Worm (Caenorhabditis elegans) whole organism, L1 larva: ENCODE measurements around the gene cal-7.

ENCODE experiments used
- C04F5.9 ChIP-seq: sonication (generic microtip); optimal IDR thresholded peaks from 2 replicates; lab custom pipeline; 2016; ENCODE audit warnings: missing genetic modification characterization, missing compliant biosample characterization
- C16A3.4 ChIP-seq: fragments of 150-350 bp; optimal IDR thresholded peaks from 2 replicates; lab custom pipeline; 2014; ENCODE audit warnings: missing biosample characterization, missing genetic modification characterization
- Y116A8C.19 ChIP-seq: sonication (generic microtip); optimal IDR thresholded peaks from 2 replicates; lab custom pipeline; 2016; ENCODE audit warnings: missing compliant biosample characterization, missing genetic modification characterization, borderline replicate concordance
- aha-1 ChIP-seq: fragments of 150-350 bp; optimal IDR thresholded peaks from 2 replicates; lab custom pipeline; 2014; ENCODE audit warnings: missing biosample characterization, missing genetic modification characterization
- blmp-1 ChIP-seq: fragments of 150-350 bp; optimal IDR thresholded peaks from 2 replicates; lab custom pipeline; 2014; ENCODE audit warnings: missing biosample characterization, missing genetic modification characterization
- ceh-8 ChIP-seq: fragments of 200-800 bp; sonication (Bioruptor generic); optimal IDR thresholded peaks from 2 replicates; lab custom pipeline; 2018; ENCODE audit warnings: mild to moderate bottlenecking, missing genetic modification characterization, moderate library complexity, missing compliant biosample characterization
- ceh-88 ChIP-seq: fragments of 200-800 bp; sonication (Bioruptor generic); IDR thresholded peaks from 2 replicates; pipeline ENCODE4 v1.3.6; 2022; ENCODE audit warnings: missing genetic modification characterization, missing compliant biosample characterization
- ceh-90 ChIP-seq: sonication (generic microtip); optimal IDR thresholded peaks from 2 replicates; lab custom pipeline; 2016; ENCODE audit warnings: missing genetic modification characterization, missing compliant biosample characterization
- dsc-1 ChIP-seq: sonication (generic microtip); optimal IDR thresholded peaks from 2 replicates; lab custom pipeline; 2016; ENCODE audit warnings: mild to moderate bottlenecking, missing genetic modification characterization, missing compliant biosample characterization
- efl-1 ChIP-seq, 4 experiments: fragments of 150-350 bp; optimal IDR thresholded peaks in 3 of 4; peaks in 1 of 4; 1 replicate in 1 of 4; 2 replicates in 3 of 4; lab custom pipeline; 2014; ENCODE audit warnings: missing biosample characterization in 2 of 4, missing genetic modification characterization in 2 of 4, missing genetic modification reagents in 2 of 4
- elt-2 ChIP-seq: sonication (generic microtip); optimal IDR thresholded peaks from 2 replicates; lab custom pipeline; 2016; ENCODE audit warnings: missing genetic modification characterization, mild to moderate bottlenecking, inconsistent platforms, missing compliant biosample characterization, missing genetic modification reagents
- elt-3 ChIP-seq, 6 experiments: fragments of 150-350 bp in 1 of 6; sonication (generic microtip); optimal IDR thresholded peaks; 2 replicates each; lab custom pipeline; 2017 to 2018; ENCODE audit warnings: missing biosample characterization in 6 of 6, missing genetic modification characterization in 6 of 6, inconsistent platforms in 1 of 6
- ets-5 ChIP-seq: fragments of 200-800 bp; sonication (Bioruptor generic); IDR thresholded peaks from 2 replicates; pipeline ENCODE4 v1.3.6; 2022; ENCODE audit warnings: missing genetic modification characterization, missing compliant biosample characterization
- fkh-10 ChIP-seq: sonication (generic microtip); optimal IDR thresholded peaks from 2 replicates; lab custom pipeline; 2017; ENCODE audit warnings: missing biosample characterization, missing genetic modification reagents, missing genetic modification characterization
- fkh-4 ChIP-seq: sonication (generic microtip); optimal IDR thresholded peaks from 2 replicates; lab custom pipeline; 2016; ENCODE audit warnings: missing compliant biosample characterization, missing genetic modification characterization, borderline replicate concordance
- fos-1 ChIP-seq: fragments of 150-350 bp; optimal IDR thresholded peaks from 2 replicates; lab custom pipeline; 2014; ENCODE audit warnings: missing biosample characterization, missing genetic modification characterization
- lin-15B ChIP-seq: fragments of 150-350 bp; sonication (generic microtip); optimal IDR thresholded peaks from 3 replicates; lab custom pipeline; 2014; ENCODE audit warnings: missing biosample characterization, missing genetic modification characterization
- lin-39 ChIP-seq: fragments of 150-350 bp; optimal IDR thresholded peaks from 2 replicates; lab custom pipeline; 2014; ENCODE audit warnings: missing biosample characterization, missing genetic modification reagents, missing genetic modification characterization
- lir-3 ChIP-seq: sonication (generic microtip); optimal IDR thresholded peaks from 2 replicates; lab custom pipeline; 2016; ENCODE audit warnings: mild to moderate bottlenecking, missing genetic modification characterization, moderate library complexity, missing compliant biosample characterization; ENCODE audit not compliant: poor library complexity
- mab-9 ChIP-seq: fragments of 200-800 bp; sonication (Bioruptor generic); IDR thresholded peaks from 2 replicates; pipeline ENCODE4 v1.3.6; 2022; ENCODE audit warnings: missing genetic modification reagents, missing genetic modification characterization, missing compliant biosample characterization
- mdl-1 ChIP-seq, 2 experiments: fragments of 150-350 bp; optimal IDR thresholded peaks; 2 replicates each; lab custom pipeline; 2014 to 2017; ENCODE audit warnings: missing biosample characterization in 2 of 2, missing genetic modification characterization in 2 of 2, inconsistent platforms in 1 of 2
- mep-1 ChIP-seq: fragments of 150-350 bp; optimal IDR thresholded peaks from 2 replicates; lab custom pipeline; 2014; ENCODE audit warnings: missing biosample characterization, missing genetic modification characterization
- nhr-12 ChIP-seq: sonication (generic microtip); optimal IDR thresholded peaks from 2 replicates; lab custom pipeline; 2017; ENCODE audit warnings: missing biosample characterization, missing genetic modification characterization
- nhr-20 ChIP-seq: sonication (generic microtip); optimal IDR thresholded peaks from 2 replicates; lab custom pipeline; 2016; ENCODE audit warnings: mild to moderate bottlenecking, missing genetic modification characterization, missing compliant biosample characterization
- nhr-237 ChIP-seq: fragments of 150-350 bp; optimal IDR thresholded peaks from 2 replicates; lab custom pipeline; 2014; ENCODE audit warnings: missing biosample characterization, missing genetic modification characterization
- nhr-28 ChIP-seq: fragments of 150-350 bp; optimal IDR thresholded peaks from 2 replicates; lab custom pipeline; 2014; ENCODE audit warnings: missing biosample characterization, missing genetic modification characterization
- nhr-71 ChIP-seq: sonication (generic microtip); optimal IDR thresholded peaks from 2 replicates; lab custom pipeline; 2016; ENCODE audit warnings: mild to moderate bottlenecking, missing genetic modification characterization, moderate library complexity, missing compliant biosample characterization
- nhr-77 ChIP-seq: fragments of 150-350 bp; optimal IDR thresholded peaks from 2 replicates; lab custom pipeline; 2014; ENCODE audit warnings: missing biosample characterization, missing genetic modification characterization
- nhr-84 ChIP-seq: sonication (generic microtip); optimal IDR thresholded peaks from 2 replicates; lab custom pipeline; 2017; ENCODE audit warnings: missing biosample characterization, missing genetic modification characterization
- nhr-85 ChIP-seq: sonication (generic microtip); peaks from one replicate; lab custom pipeline; 2016; ENCODE audit warnings: missing genetic modification characterization, inconsistent platforms, missing compliant biosample characterization
- skn-1 ChIP-seq: fragments of 150-350 bp; optimal IDR thresholded peaks from 2 replicates; lab custom pipeline; 2014; ENCODE audit warnings: missing biosample characterization, missing genetic modification characterization
- snpc-4 ChIP-seq: fragments of 150-350 bp; optimal IDR thresholded peaks from 2 replicates; lab custom pipeline; 2014; ENCODE audit warnings: missing biosample characterization, missing genetic modification characterization
- tbx-2 ChIP-seq: sonication (generic microtip); optimal IDR thresholded peaks from 2 replicates; lab custom pipeline; 2016; ENCODE audit warnings: missing genetic modification characterization, missing compliant biosample characterization
- unc-62 ChIP-seq: fragments of 150-350 bp; optimal IDR thresholded peaks from 2 replicates; lab custom pipeline; 2014; ENCODE audit warnings: missing biosample characterization, missing genetic modification reagents, missing genetic modification characterization
- unc-98 ChIP-seq: fragments of 200-800 bp; sonication (Bioruptor generic); IDR thresholded peaks from 2 replicates; pipeline ENCODE4 v1.3.6; 2022; ENCODE audit warnings: missing genetic modification characterization, missing compliant biosample characterization
- zip-4 ChIP-seq: fragments of 200-800 bp; sonication (Bioruptor generic); optimal IDR thresholded peaks from 2 replicates; lab custom pipeline; 2018; ENCODE audit warnings: mild to moderate bottlenecking, missing genetic modification characterization, moderate library complexity, missing compliant biosample characterization

Gene cal-7

DNA sequence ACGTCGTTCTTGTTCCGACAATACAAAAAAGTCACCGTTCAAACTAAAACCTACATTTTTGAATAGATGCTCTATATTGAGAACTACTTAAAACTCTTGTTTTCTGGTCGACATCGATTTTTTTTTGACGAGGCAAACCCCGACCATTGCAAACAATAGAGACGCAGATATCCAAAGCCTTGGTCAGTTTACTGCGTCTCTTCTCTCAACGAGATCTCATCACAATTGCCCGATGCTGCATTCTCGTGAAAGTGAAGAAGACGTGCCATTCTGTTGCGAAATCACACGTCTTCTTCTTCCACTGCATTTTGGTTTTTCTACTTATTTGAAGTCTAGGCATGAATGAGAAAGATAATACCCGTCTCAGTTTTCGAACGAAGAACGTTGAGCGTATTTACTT, 29.5 kb upstream of the cal-7 start (continued):
- TF ChIP-seq fos-1 (tag; lab: Kevin White, UChicago): no peak
- peak; percentile 61 for TF ChIP-seq mep-1 (tag; lab: Kevin White, UChicago)
- peak in 1 of 6 experiments; percentile 63 for TF ChIP-seq elt-3 (tag; optimal IDR thresholded peaks at IDR 0.05; lab: Kevin White, UChicago)
- TF ChIP-seq nhr-12: no peak
- no peak for TF ChIP-seq tbx-2
- peak; percentile 36 for TF ChIP-seq nhr-85 (tag; lab: Kevin White, UChicago)
- no peak for TF ChIP-seq fkh-4
- TF ChIP-seq C16A3.4 (tag; lab: Kevin White, UChicago): peak; percentile 33
- no peak for TF ChIP-seq dsc-1 (tag; lab: Kevin White, UChicago)
- no peak for TF ChIP-seq Y116A8C.19
- TF ChIP-seq C04F5.9 (tag; lab: Kevin White, UChicago): no peak
- TF ChIP-seq nhr-28 (tag; lab: Kevin White, UChicago): no peak
- TF ChIP-seq efl-1 (optimal IDR thresholded peaks at IDR 0.05; lab: Kevin White, UChicago): peak; percentile 41 to 55
- TF ChIP-seq efl-1 (GFP tag; optimal IDR thresholded peaks at IDR 0.05 in 1 of 2; lab: Kevin White, UChicago): peak; percentile 13 to 85
- no peak for TF ChIP-seq lir-3 (tag; lab: Kevin White, UChicago)
- no peak for TF ChIP-seq nhr-20 (tag; lab: Kevin White, UChicago)
- no peak for TF ChIP-seq aha-1 (tag; lab: Kevin White, UChicago)
- no peak for TF ChIP-seq ceh-90 (tag; lab: Kevin White, UChicago)
- no peak for TF ChIP-seq ceh-8 (GFP tag; lab: Kevin White, UChicago)
- peak; percentile 55 for TF ChIP-seq nhr-71 (tag; lab: Kevin White, UChicago)
- peak; percentile 26 for TF ChIP-seq snpc-4 (tag; lab: Kevin White, UChicago)
- no peak for TF ChIP-seq nhr-77 (tag; lab: Kevin White, UChicago)
- TF ChIP-seq unc-98 (GFP tag; lab: Robert Waterston, UW): no peak
- TF ChIP-seq mdl-1 (tag; optimal IDR thresholded peaks at IDR 0.05; lab: Kevin White, UChicago): peak in 1 of 2 experiments; percentile 17
- TF ChIP-seq fkh-10 (GFP tag; lab: Kevin White, UChicago): no peak
- no peak for TF ChIP-seq nhr-84 (tag; lab: Kevin White, UChicago)
- no peak for TF ChIP-seq ceh-88 (GFP tag; lab: Robert Waterston, UW)
- TF ChIP-seq blmp-1: peak; percentile 93
- peak; percentile 61 for TF ChIP-seq skn-1
- no peak for TF ChIP-seq unc-62
- TF ChIP-seq mab-9 (GFP tag; lab: Robert Waterston, UW): no peak
- no peak for TF ChIP-seq zip-4 (GFP tag; lab: Kevin White, UChicago)
- no peak for TF ChIP-seq lin-39 (tag; lab: Kevin White, UChicago)

DNA sequence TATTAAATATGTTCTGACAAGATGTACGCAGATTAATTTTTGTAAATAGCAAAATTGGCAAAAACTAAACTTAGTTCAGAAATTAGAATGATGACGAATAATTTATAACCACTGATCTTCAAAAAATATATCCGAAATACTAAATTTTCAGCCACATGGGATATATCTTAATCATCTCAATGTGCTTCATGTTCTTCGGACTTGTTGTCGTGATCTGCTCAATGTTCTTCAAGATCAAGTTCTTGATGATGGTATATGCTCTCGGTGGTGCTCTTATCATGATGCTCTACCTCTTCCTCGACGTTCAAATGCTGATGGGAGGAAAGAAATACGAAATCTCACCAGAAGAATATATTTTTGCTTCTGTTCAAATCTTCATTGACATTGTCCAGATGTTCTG, 27.3 kb upstream of the cal-7 start:
- TF ChIP-seq nhr-237 (tag; lab: Kevin White, UChicago): no peak
- TF ChIP-seq ets-5 (GFP tag; lab: Robert Waterston, UW): no peak
- no peak for TF ChIP-seq lin-15B

DNA sequence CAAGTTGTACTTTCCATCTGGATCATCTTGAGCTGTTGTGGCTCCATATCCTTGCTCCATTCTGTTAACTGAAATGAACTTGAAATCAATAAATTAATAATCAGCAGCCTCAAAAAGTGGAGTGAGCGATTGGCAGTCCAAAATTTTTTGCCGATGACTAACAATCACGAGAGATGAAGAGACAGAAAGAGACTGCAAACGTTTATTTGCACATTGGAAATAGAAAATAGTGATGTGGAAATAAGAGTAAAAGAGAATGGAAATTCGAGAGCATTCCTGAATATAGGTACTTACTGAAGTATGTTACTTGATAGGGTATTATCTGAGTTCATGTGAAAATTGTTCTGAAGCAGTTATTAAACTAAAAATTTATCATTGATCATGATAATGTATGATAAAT, 24.2 kb upstream of the cal-7 start, which contains the start of gene tag-120:
TSS of gene tag-120 (minus strand) at position 68 of the 400 bp plus-strand sequence.
- TF ChIP-seq ets-5 (GFP tag; lab: Robert Waterston, UW) (no peak), elt-2 (tag; lab: Kevin White, UChicago) (peak; percentile 6)

DNA sequence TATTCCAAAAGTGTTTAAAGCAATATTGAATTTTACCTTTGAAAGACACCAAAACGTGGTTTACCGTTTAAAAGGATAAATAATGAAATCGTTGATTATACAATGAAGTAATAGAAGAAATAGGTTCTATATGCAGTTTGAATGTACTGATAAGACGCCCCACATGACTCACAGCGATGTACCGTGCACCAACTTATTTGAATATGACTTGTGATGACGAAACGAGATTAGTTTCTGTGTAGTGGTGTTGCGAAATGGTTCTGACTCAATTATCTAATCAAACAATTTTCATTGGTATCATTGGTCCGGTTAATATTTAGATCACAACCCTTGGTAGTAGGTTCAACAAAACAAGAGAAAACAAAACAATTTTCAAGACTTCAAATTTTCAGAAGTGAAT, 22.7 kb upstream of the cal-7 start:
- TF ChIP-seq zip-4 (GFP tag; lab: Kevin White, UChicago) (no peak), elt-2 (tag; lab: Kevin White, UChicago) (peak; percentile 71)
